In genomic region chr2L:10200847-10201246, dm6 we compare ENCODE assay signal across 4 fruit fly cellular contexts.
TF ChIP-seq lines count a peak whose summit lies in the region.

Gene Ripalpha, minus strand, starts transcription at chr2L:10200974.
Gene RpL7, plus strand, starts transcription at chr2L:10201004.

TF ChIP-seq in whole organism, adult, 20 proteins besides CTCF, POLR2A, EP300 and RAD21 (continued from another document):
- TF ChIP-seq cic (GFP tag; optimal IDR thresholded peaks at IDR 0.05; lab: Kevin White, UChicago) (peak; percentile 93), CG1620 (GFP tag; optimal IDR thresholded peaks at IDR 0.05; lab: Kevin White, UChicago) (peak; percentile 99)

TF ChIP-seq in whole organism, embryonic, 481 proteins besides CTCF, POLR2A, EP300 and RAD21 (continued from another document and continues in another):
- TF ChIP-seq CG11247 (GFP tag; IDR thresholded peaks at IDR 0.05; lab: Robert Waterston, UW) (peak; percentile 98), Hr39 (optimal IDR thresholded peaks at IDR 0.05; lab: Kevin White, UChicago) (no peak), ttk (GFP tag; IDR thresholded peaks at IDR 0.05; lab: Robert Waterston, UW) (peak; percentile 96), CG17912 (GFP tag; optimal IDR thresholded peaks at IDR 0.05; lab: Kevin White, UChicago) (peak; percentile 99), her (GFP tag; optimal IDR thresholded peaks at IDR 0.05; lab: Kevin White, UChicago) (peak; percentile 97), CG16813 (GFP tag; IDR thresholded peaks at IDR 0.05; lab: Robert Waterston, UW; ENCODE audit: partially characterized antibody) (peak; percentile 94), CG6854 (GFP tag; optimal IDR thresholded peaks at IDR 0.05; lab: Kevin White, UChicago) (peak; percentile 92), pan (optimal IDR thresholded peaks at IDR 0.05; lab: Kevin White, UChicago) (no peak), pan (GFP tag; optimal IDR thresholded peaks at IDR 0.05 in 1 of 2, IDR thresholded peaks at IDR 0.05 in 1 of 2) (peak in 1 of 2 experiments; percentile 96), disco-r (GFP tag; optimal IDR thresholded peaks at IDR 0.05; lab: Kevin White, UChicago) (peak; percentile 98), cg (GFP tag; optimal IDR thresholded peaks at IDR 0.05; lab: Kevin White, UChicago) (no peak), CG13624 (GFP tag; optimal IDR thresholded peaks at IDR 0.05; lab: Kevin White, UChicago) (peak; percentile 99), CG10565 (GFP tag; optimal IDR thresholded peaks at IDR 0.05; lab: Kevin White, UChicago) (peak; percentile 91), ab (GFP tag; optimal IDR thresholded peaks at IDR 0.05; lab: Kevin White, UChicago) (peak; percentile 92), fru (optimal IDR thresholded peaks at IDR 0.05; lab: Kevin White, UChicago) (no peak), slbo (GFP tag; IDR thresholded peaks at IDR 0.05; lab: Robert Waterston, UW) (peak; percentile 96), CG2120 (GFP tag; optimal IDR thresholded peaks at IDR 0.05; lab: Kevin White, UChicago) (peak; percentile 96), CG6654 (GFP tag; optimal IDR thresholded peaks at IDR 0.05; lab: Kevin White, UChicago) (peak; percentile 90), CG4617 (GFP tag; optimal IDR thresholded peaks at IDR 0.05; lab: Kevin White, UChicago; ENCODE audit: borderline replicate concordance) (peak; percentile 99), yki (optimal IDR thresholded peaks at IDR 0.05; lab: Kevin White, UChicago) (no peak), Taf1 (GFP tag; IDR thresholded peaks at IDR 0.05; lab: Robert Waterston, UW) (peak; percentile 80; the same call in 1 of the 2 replicates), jing (GFP tag; optimal IDR thresholded peaks at IDR 0.05; lab: Kevin White, UChicago) (peak; percentile 88), CG13424 (tag; optimal IDR thresholded peaks at IDR 0.05; lab: Kevin White, UChicago) (peak; percentile 87), CG12236 (GFP tag; optimal IDR thresholded peaks at IDR 0.05; lab: Kevin White, UChicago) (peak; percentile 98), Ravus (GFP tag; IDR thresholded peaks at IDR 0.05; lab: Robert Waterston, UW) (peak; percentile 82), CG17328 (GFP tag; IDR thresholded peaks at IDR 0.05; lab: Robert Waterston, UW) (peak; percentile 98), org-1 (GFP tag; optimal IDR thresholded peaks at IDR 0.05; lab: Kevin White, UChicago) (peak; percentile 97), Optix (GFP tag; IDR thresholded peaks at IDR 0.05; lab: Robert Waterston, UW) (peak; percentile 95), CG2678 (tag; optimal IDR thresholded peaks at IDR 0.05; lab: Kevin White, UChicago) (peak; percentile 90), CG3847 (GFP tag; IDR thresholded peaks at IDR 0.05; lab: Robert Waterston, UW) (peak; percentile 98), HmgD (GFP tag; optimal IDR thresholded peaks at IDR 0.05; lab: Kevin White, UChicago) (peak; percentile 99), hbn (GFP tag; IDR thresholded peaks at IDR 0.05; lab: Robert Waterston, UW; ENCODE audit: partially characterized antibody) (peak; percentile 81), Ada2b (GFP tag; IDR thresholded peaks at IDR 0.05; lab: Robert Waterston, UW) (peak; percentile 86), CG4328 (GFP tag; optimal IDR thresholded peaks at IDR 0.05; lab: Kevin White, UChicago) (peak; percentile 99), NfI (GFP tag; optimal IDR thresholded peaks at IDR 0.05; lab: Kevin White, UChicago) (peak; percentile 99), unpg (GFP tag; optimal IDR thresholded peaks at IDR 0.05; lab: Kevin White, UChicago) (peak; percentile 95), grau (tag; optimal IDR thresholded peaks at IDR 0.05; lab: Kevin White, UChicago) (peak; percentile 88), unc-4 (GFP tag; IDR thresholded peaks at IDR 0.05; lab: Robert Waterston, UW; ENCODE audit: partially characterized antibody) (peak; percentile 90), bbx (GFP tag; IDR thresholded peaks at IDR 0.05; lab: Robert Waterston, UW; ENCODE audit: partially characterized antibody) (peak; percentile 94), CG6272 (GFP tag; IDR thresholded peaks at IDR 0.05; lab: Robert Waterston, UW) (peak; percentile 94), CG31388 (GFP tag; optimal IDR thresholded peaks at IDR 0.05; lab: Kevin White, UChicago) (peak; percentile 81), Ssrp (tag; optimal IDR thresholded peaks at IDR 0.05; lab: Kevin White, UChicago) (peak; percentile 84)

TF ChIP-seq in whole organism, prepupa, 60 proteins besides CTCF, POLR2A, EP300 and RAD21 (continued from another document):
- TF ChIP-seq esn (GFP tag; optimal IDR thresholded peaks at IDR 0.05; lab: Kevin White, UChicago) (peak; percentile 97), fd59A (GFP tag; optimal IDR thresholded peaks at IDR 0.05; lab: Kevin White, UChicago) (peak; percentile 75), salr (GFP tag; optimal IDR thresholded peaks at IDR 0.05; lab: Kevin White, UChicago) (peak; percentile 59 to 95), CG15336 (GFP tag; IDR thresholded peaks at IDR 0.05; lab: Robert Waterston, UW) (peak; percentile 68; the same call in 1 of the 2 replicates), pdm3 (GFP tag; optimal IDR thresholded peaks at IDR 0.05; lab: Kevin White, UChicago) (peak; percentile 92), vri (GFP tag; optimal IDR thresholded peaks at IDR 0.05; lab: Kevin White, UChicago) (peak; percentile 98), Hr4 (GFP tag; optimal IDR thresholded peaks at IDR 0.05; lab: Kevin White, UChicago) (peak; percentile 76), eg (GFP tag; IDR thresholded peaks at IDR 0.05; lab: Robert Waterston, UW) (peak; percentile 96; the same call in 2 of the 3 replicates), CG32006 (GFP tag; optimal IDR thresholded peaks at IDR 0.05; lab: Kevin White, UChicago) (no peak), CG3919 (GFP tag; optimal IDR thresholded peaks at IDR 0.05; lab: Kevin White, UChicago) (peak; percentile 98), achi (GFP tag; optimal IDR thresholded peaks at IDR 0.05; lab: Kevin White, UChicago) (peak; percentile 100), Sox14 (GFP tag; optimal IDR thresholded peaks at IDR 0.05; lab: Kevin White, UChicago) (peak; percentile 96), Eip93F (GFP tag; optimal IDR thresholded peaks at IDR 0.05; lab: Kevin White, UChicago) (no peak), CG1621 (tag; optimal IDR thresholded peaks at IDR 0.05; lab: Kevin White, UChicago) (peak; percentile 97), spab (GFP tag; optimal IDR thresholded peaks at IDR 0.05; lab: Kevin White, UChicago) (no peak), CG11902 (GFP tag; optimal IDR thresholded peaks at IDR 0.05; lab: Kevin White, UChicago) (peak; percentile 76), topi (GFP tag; optimal IDR thresholded peaks at IDR 0.05; lab: Kevin White, UChicago) (peak; percentile 95), CG6854 (GFP tag; optimal IDR thresholded peaks at IDR 0.05; lab: Kevin White, UChicago) (peak; percentile 93), dac (GFP tag; optimal IDR thresholded peaks at IDR 0.05; lab: Kevin White, UChicago) (peak; percentile 92), Eip78C (GFP tag; lab: Kevin White, UChicago) (peak; percentile 95), fd85E (GFP tag; optimal IDR thresholded peaks at IDR 0.05; lab: Kevin White, UChicago) (peak; percentile 91), CG8632 (GFP tag; optimal IDR thresholded peaks at IDR 0.05; lab: Kevin White, UChicago) (peak; percentile 83), CG3032 (tag; optimal IDR thresholded peaks at IDR 0.05; lab: Kevin White, UChicago) (peak; percentile 75), CG6276 (GFP tag; optimal IDR thresholded peaks at IDR 0.05; lab: Kevin White, UChicago) (no peak), CG6808 (GFP tag; optimal IDR thresholded peaks at IDR 0.05; lab: Kevin White, UChicago) (peak; percentile 80), Hr39 (GFP tag; optimal IDR thresholded peaks at IDR 0.05; lab: Kevin White, UChicago) (peak; percentile 93), lz (GFP tag; optimal IDR thresholded peaks at IDR 0.05; lab: Kevin White, UChicago) (peak; percentile 97), Sox15 (GFP tag; optimal IDR thresholded peaks at IDR 0.05; lab: Kevin White, UChicago) (peak; percentile 82), svp (GFP tag; lab: Kevin White, UChicago) (peak; percentile 92), CG8319 (GFP tag; optimal IDR thresholded peaks at IDR 0.05; lab: Kevin White, UChicago) (peak; percentile 87), Lpt (GFP tag; optimal IDR thresholded peaks at IDR 0.05; lab: Kevin White, UChicago) (peak; percentile 78), net (GFP tag; optimal IDR thresholded peaks at IDR 0.05; lab: Kevin White, UChicago) (peak; percentile 93), Smox (GFP tag; optimal IDR thresholded peaks at IDR 0.05; lab: Kevin White, UChicago) (peak; percentile 90), CG4318 (GFP tag; optimal IDR thresholded peaks at IDR 0.05; lab: Kevin White, UChicago) (no peak), ss (GFP tag; optimal IDR thresholded peaks at IDR 0.05; lab: Kevin White, UChicago) (peak; percentile 81 to 94), CG6792 (GFP tag; optimal IDR thresholded peaks at IDR 0.05; lab: Kevin White, UChicago) (peak; percentile 91), CG6163 (GFP tag; IDR thresholded peaks at IDR 0.05; lab: Robert Waterston, UW) (peak; percentile 96), CG31627 (GFP tag; optimal IDR thresholded peaks at IDR 0.05; lab: Kevin White, UChicago) (peak; percentile 96), CG8119 (GFP tag; IDR thresholded peaks at IDR 0.05; lab: Robert Waterston, UW) (peak; percentile 60; the same call in 1 of the 3 replicates), dsx (GFP tag; optimal IDR thresholded peaks at IDR 0.05; lab: Kevin White, UChicago; ENCODE audit: poor library complexity, severe bottlenecking) (no peak), Ets21C (GFP tag; optimal IDR thresholded peaks at IDR 0.05; lab: Kevin White, UChicago) (peak; percentile 84)

TF ChIP-seq in whole organism, wandering third instar larva, 38 proteins besides CTCF, POLR2A, EP300 and RAD21 (continued from another document):
- TF ChIP-seq tai (GFP tag; optimal IDR thresholded peaks at IDR 0.05; lab: Kevin White, UChicago) (peak; percentile 62), Jra (GFP tag; optimal IDR thresholded peaks at IDR 0.05; lab: Kevin White, UChicago) (peak; percentile 89), CrebA (GFP tag; optimal IDR thresholded peaks at IDR 0.05; lab: Kevin White, UChicago; ENCODE audit: borderline replicate concordance) (no peak), Dif (GFP tag; optimal IDR thresholded peaks at IDR 0.05; lab: Kevin White, UChicago; ENCODE audit: partially characterized antibody) (peak; percentile 71), dsf (GFP tag; optimal IDR thresholded peaks at IDR 0.05; lab: Kevin White, UChicago; ENCODE audit: borderline replicate concordance) (peak; percentile 88), Hr78 (GFP tag; optimal IDR thresholded peaks at IDR 0.05; lab: Kevin White, UChicago) (no peak), foxo (GFP tag; optimal IDR thresholded peaks at IDR 0.05; lab: Kevin White, UChicago) (peak; percentile 52 to 97), lola (GFP tag; optimal IDR thresholded peaks at IDR 0.05; lab: Kevin White, UChicago) (no peak), usp (GFP tag; optimal IDR thresholded peaks at IDR 0.05; lab: Kevin White, UChicago) (no peak), N (GFP tag; optimal IDR thresholded peaks at IDR 0.05; lab: Kevin White, UChicago) (no peak), jim (GFP tag; optimal IDR thresholded peaks at IDR 0.05; lab: Kevin White, UChicago) (peak; percentile 2), dmrt93B (GFP tag; optimal IDR thresholded peaks at IDR 0.05; lab: Kevin White, UChicago) (peak; percentile 99), ey (GFP tag; optimal IDR thresholded peaks at IDR 0.05; lab: Kevin White, UChicago) (peak; percentile 89), dl (GFP tag; optimal IDR thresholded peaks at IDR 0.05; lab: Kevin White, UChicago; ENCODE audit: insufficient read depth in 1 of 2, partially characterized antibody in 2 of 2) (no peak), pan (optimal IDR thresholded peaks at IDR 0.05; lab: Kevin White, UChicago) (no peak)
